Fruit fly (Drosophila melanogaster) S2 (cell line): ENCODE measurements around the gene CG5265.

Experiments used
- CG8478 ChIP-seq: fragments of >200 bp; optimal IDR thresholded peaks from 2 replicates; lab custom pipeline; 2018
- CTCF ChIP-seq, 2 experiments: fragments of >200 bp; optimal IDR thresholded peaks; 2 replicates each; lab custom pipeline; 2018

DNA sequence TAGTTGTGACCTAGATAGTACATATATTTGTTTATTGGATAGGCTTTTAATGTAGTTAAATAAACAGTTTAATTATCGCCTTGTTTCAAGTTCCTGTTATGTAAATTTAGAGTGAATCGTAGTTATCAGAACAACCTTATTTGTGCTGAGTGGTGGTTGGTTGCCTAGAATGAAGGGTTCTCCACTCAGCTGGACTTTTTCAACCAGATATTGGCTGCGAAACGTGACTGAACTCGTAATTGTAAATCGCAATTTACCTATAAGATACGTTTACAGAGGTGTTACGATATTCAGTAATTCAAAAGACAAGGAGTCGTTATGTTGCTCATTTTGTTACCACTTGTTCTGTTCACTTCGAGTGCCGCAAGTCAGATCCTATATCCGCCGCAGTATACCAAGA, 1.2 kb upstream of the CG5265 start, which contains the start of gene CG5255:
- TF ChIP-seq CG8478 (lab: Kevin White, UChicago) (no peak), CTCF (optimal IDR thresholded peaks at IDR 0.05; lab: Kevin White, UChicago) (no peak)
